Worm (Caenorhabditis elegans): ENCODE results near the gene K08F9.1.
A peak's percentile ranks its signal among the peaks of the same experiment; 100 is the strongest.

Gene K08F9.1

ce11 chrV:15187083-15188057 is 44.2 kb upstream of the K08F9.1 start, which contains the start of the genes cyn-7 and bath-36:
cyn-7 (minus strand) TSS chrV:15187378.
bath-36 (plus strand) TSS chrV:15187888.
- no peak for TF ChIP-seq unc-86 (tag; optimal IDR thresholded peaks at IDR 0.05)
- TF ChIP-seq Y22D7AL.16 (tag; optimal IDR thresholded peaks at IDR 0.05) = no peak
- TF ChIP-seq ama-1 (optimal IDR thresholded peaks at IDR 0.05) = no peak
- peak; percentile 39 for TF ChIP-seq tbx-2 (tag; optimal IDR thresholded peaks at IDR 0.05)
- no peak for TF ChIP-seq fkh-6 (tag; optimal IDR thresholded peaks at IDR 0.05)
- no peak for TF ChIP-seq ceh-2 (tag; optimal IDR thresholded peaks at IDR 0.05)
- TF ChIP-seq pax-1 (tag; optimal IDR thresholded peaks at IDR 0.05) = no peak
- no peak for TF ChIP-seq ceh-30 (tag; optimal IDR thresholded peaks at IDR 0.05)
- TF ChIP-seq madf-2 (tag; optimal IDR thresholded peaks at IDR 0.05) = no peak
- TF ChIP-seq nfya-1 (tag; optimal IDR thresholded peaks at IDR 0.05) = peak; percentile 46
- no peak for TF ChIP-seq ttx-3 (tag; optimal IDR thresholded peaks at IDR 0.05)
- TF ChIP-seq fax-1 (tag; optimal IDR thresholded peaks at IDR 0.05) = no peak
- TF ChIP-seq nhr-11 (tag; optimal IDR thresholded peaks at IDR 0.05) = no peak
- TF ChIP-seq eyg-1 (tag; optimal IDR thresholded peaks at IDR 0.05) = no peak
- TF ChIP-seq ceh-22 (tag; optimal IDR thresholded peaks at IDR 0.05) = no peak
- TF ChIP-seq pag-3 (tag; optimal IDR thresholded peaks at IDR 0.05; ENCODE audit: borderline replicate concordance) = no peak
- TF ChIP-seq mec-3 (tag; optimal IDR thresholded peaks at IDR 0.05; ENCODE audit: borderline replicate concordance) = no peak
- no peak for TF ChIP-seq hlh-6 (tag; optimal IDR thresholded peaks at IDR 0.05)
- peak; percentile 48 for TF ChIP-seq ceh-18 (tag; optimal IDR thresholded peaks at IDR 0.05)
- no peak for TF ChIP-seq npax-4 (tag; optimal IDR thresholded peaks at IDR 0.05)
- no peak for TF ChIP-seq ceh-9 (tag; optimal IDR thresholded peaks at IDR 0.05)
- peak; percentile 36 for TF ChIP-seq ceh-31 (tag; optimal IDR thresholded peaks at IDR 0.05)
- TF ChIP-seq sdc-2 (tag; optimal IDR thresholded peaks at IDR 0.05) = no peak
- TF ChIP-seq dve-1 (tag; optimal IDR thresholded peaks at IDR 0.05) = no peak
- TF ChIP-seq gmeb-2 (tag; optimal IDR thresholded peaks at IDR 0.05) = no peak
- no peak for TF ChIP-seq pros-1 (tag; optimal IDR thresholded peaks at IDR 0.05)
- no peak for TF ChIP-seq C08G9.2 (tag; optimal IDR thresholded peaks at IDR 0.05)
- TF ChIP-seq elt-4 (tag; optimal IDR thresholded peaks at IDR 0.05) = no peak
- no peak for TF ChIP-seq sox-2 (GFP tag; IDR thresholded peaks at IDR 0.05)
- no peak for TF ChIP-seq sox-4 (tag; optimal IDR thresholded peaks at IDR 0.05)
- TF ChIP-seq ceh-24 (tag; optimal IDR thresholded peaks at IDR 0.05) = no peak
- no peak for TF ChIP-seq pha-4 (tag; optimal IDR thresholded peaks at IDR 0.05)
- peak; percentile 1 for TF ChIP-seq unc-55 (GFP tag; optimal IDR thresholded peaks at IDR 0.05)
- peak; percentile 13 for TF ChIP-seq ceh-34 (tag; optimal IDR thresholded peaks at IDR 0.05)
- TF ChIP-seq K09A11.1 (tag; optimal IDR thresholded peaks at IDR 0.05; ENCODE audit: insufficient read depth) = no peak
- no peak for TF ChIP-seq ztf-16 (tag; optimal IDR thresholded peaks at IDR 0.05)
- TF ChIP-seq ceh-48 (tag; optimal IDR thresholded peaks at IDR 0.05) = no peak
- TF ChIP-seq tbx-7 (tag; optimal IDR thresholded peaks at IDR 0.05) = no peak
- no peak for TF ChIP-seq fkh-10 (GFP tag; optimal IDR thresholded peaks at IDR 0.05)
- peak; percentile 13 for TF ChIP-seq ets-4 (tag; optimal IDR thresholded peaks at IDR 0.05)
- peak; percentile 27 for TF ChIP-seq elt-2 (tag; optimal IDR thresholded peaks at IDR 0.05)
- TF ChIP-seq ceh-14 (tag; optimal IDR thresholded peaks at IDR 0.05) = no peak
- no peak for TF ChIP-seq hlh-13 (GFP tag; optimal IDR thresholded peaks at IDR 0.05)
- no peak for TF ChIP-seq nhr-232 (tag; optimal IDR thresholded peaks at IDR 0.05)
- no peak for TF ChIP-seq dmd-4 (tag; optimal IDR thresholded peaks at IDR 0.05; ENCODE audit: borderline replicate concordance)
- no peak for TF ChIP-seq lim-6 (tag; optimal IDR thresholded peaks at IDR 0.05)
- no peak for TF ChIP-seq C38D4.7 (GFP tag; optimal IDR thresholded peaks at IDR 0.05)
- no peak for TF ChIP-seq F13H6.1 (tag; optimal IDR thresholded peaks at IDR 0.05)
- no peak for TF ChIP-seq syd-9 (tag; optimal IDR thresholded peaks at IDR 0.05)
- TF ChIP-seq unc-42 (tag; optimal IDR thresholded peaks at IDR 0.05) = peak; percentile 29
- no peak for TF ChIP-seq pha-2 (tag; optimal IDR thresholded peaks at IDR 0.05)
- TF ChIP-seq ahr-1 (tag; optimal IDR thresholded peaks at IDR 0.05) = no peak

Measured in whole organism, late embryonic.